Worm (Caenorhabditis elegans) whole organism, L2 larva: Measurements from ENCODE around the gene Y62F5A.9.
A peak's percentile ranks its signal among the peaks of the same experiment; 100 is the strongest.

ENCODE experiments used
- C34F6.9 ChIP-seq: fragments of 150-350 bp; optimal IDR thresholded peaks from 2 replicates; lab custom pipeline; 2014; ENCODE audit warnings: missing biosample characterization, missing genetic modification characterization
- R02D3.7 ChIP-seq: fragments of 150-350 bp; optimal IDR thresholded peaks from 2 replicates; lab custom pipeline; 2014; ENCODE audit warnings: missing biosample characterization, missing genetic modification characterization
- Y55F3AM.14 ChIP-seq: fragments of 200-800 bp; sonication (Bioruptor generic); optimal IDR thresholded peaks from 2 replicates; lab custom pipeline; 2018; ENCODE audit warnings: mild to moderate bottlenecking, missing genetic modification characterization, missing compliant biosample characterization
- ZK546.5 ChIP-seq: sonication (generic microtip); optimal IDR thresholded peaks from 2 replicates; lab custom pipeline; 2017; ENCODE audit warnings: missing biosample characterization, missing genetic modification characterization
- aly-2 ChIP-seq: fragments of 150-350 bp; optimal IDR thresholded peaks from 2 replicates; lab custom pipeline; 2014; ENCODE audit warnings: missing biosample characterization, missing genetic modification characterization
- blmp-1 ChIP-seq: sonication (generic microtip); optimal IDR thresholded peaks from 2 replicates; lab custom pipeline; 2017; ENCODE audit warnings: missing genetic modification characterization, mild to moderate bottlenecking, missing compliant biosample characterization, antibody characterized with exemption, moderate library complexity; ENCODE audit not compliant: insufficient read depth
- ceh-16 ChIP-seq: fragments of 150-350 bp; optimal IDR thresholded peaks from 2 replicates; lab custom pipeline; 2014; ENCODE audit warnings: missing biosample characterization, missing genetic modification characterization
- ceh-82 ChIP-seq: fragments of 150-350 bp; optimal IDR thresholded peaks from 2 replicates; lab custom pipeline; 2014; ENCODE audit warnings: missing biosample characterization, missing genetic modification characterization
- crh-2 ChIP-seq: sonication (generic microtip); optimal IDR thresholded peaks from 2 replicates; lab custom pipeline; 2017; ENCODE audit warnings: missing biosample characterization, missing genetic modification characterization
- dmd-4 ChIP-seq: sonication (generic microtip); optimal IDR thresholded peaks from 2 replicates; lab custom pipeline; 2017; ENCODE audit warnings: missing biosample characterization, missing genetic modification characterization
- egl-27 ChIP-seq: sonication (generic microtip); optimal IDR thresholded peaks from 3 replicates; lab custom pipeline; 2017; ENCODE audit warnings: missing biosample characterization, missing genetic modification reagents, missing genetic modification characterization
- elt-1 ChIP-seq: fragments of 150-350 bp; optimal IDR thresholded peaks from 2 replicates; lab custom pipeline; 2014; ENCODE audit warnings: missing biosample characterization, missing genetic modification characterization
- elt-3 ChIP-seq: sonication (generic microtip); optimal IDR thresholded peaks from 2 replicates; lab custom pipeline; 2017; ENCODE audit warnings: missing biosample characterization, missing genetic modification characterization
- fos-1 ChIP-seq: fragments of 150-350 bp; optimal IDR thresholded peaks from 2 replicates; lab custom pipeline; 2014; ENCODE audit warnings: missing biosample characterization, missing genetic modification characterization
- gmeb-1 ChIP-seq: fragments of 150-350 bp; optimal IDR thresholded peaks from 2 replicates; lab custom pipeline; 2014; ENCODE audit warnings: missing biosample characterization, missing genetic modification characterization
- lin-11 ChIP-seq: fragments of 150-350 bp; sonication (generic microtip); optimal IDR thresholded peaks from 2 replicates; lab custom pipeline; 2014; ENCODE audit warnings: missing biosample characterization, missing genetic modification characterization, inconsistent platforms, mixed read lengths
- lin-39 ChIP-seq: fragments of 150-350 bp; optimal IDR thresholded peaks from 2 replicates; lab custom pipeline; 2014; ENCODE audit warnings: missing biosample characterization, missing genetic modification reagents, missing genetic modification characterization
- mab-5 ChIP-seq: fragments of 150-350 bp; optimal IDR thresholded peaks from 2 replicates; lab custom pipeline; 2014; ENCODE audit warnings: missing biosample characterization, missing genetic modification characterization
- mbf-1 ChIP-seq: sonication (generic microtip); optimal IDR thresholded peaks from 2 replicates; lab custom pipeline; 2017; ENCODE audit warnings: missing biosample characterization, missing genetic modification characterization
- nhr-10 ChIP-seq: sonication (generic microtip); optimal IDR thresholded peaks from 2 replicates; lab custom pipeline; 2017; ENCODE audit warnings: missing biosample characterization, missing genetic modification characterization
- nhr-11 ChIP-seq: fragments of 150-350 bp; optimal IDR thresholded peaks from 2 replicates; lab custom pipeline; 2014; ENCODE audit warnings: missing biosample characterization, missing genetic modification characterization
- nhr-129 ChIP-seq: fragments of 150-350 bp; optimal IDR thresholded peaks from 2 replicates; lab custom pipeline; 2014; ENCODE audit warnings: missing biosample characterization, missing genetic modification characterization
- nhr-21 ChIP-seq: fragments of 150-350 bp; optimal IDR thresholded peaks from 2 replicates; lab custom pipeline; 2014; ENCODE audit warnings: missing biosample characterization, missing genetic modification characterization
- nhr-23 ChIP-seq: fragments of 150-350 bp; optimal IDR thresholded peaks from 2 replicates; lab custom pipeline; 2014; ENCODE audit warnings: missing biosample characterization, missing genetic modification reagents, missing genetic modification characterization
- nhr-237 ChIP-seq: fragments of 150-350 bp; optimal IDR thresholded peaks from 2 replicates; lab custom pipeline; 2014; ENCODE audit warnings: missing biosample characterization, missing genetic modification characterization
- nhr-25 ChIP-seq: fragments of 150-350 bp; sonication (generic microtip); optimal IDR thresholded peaks from 3 replicates; lab custom pipeline; 2014; ENCODE audit warnings: missing biosample characterization, missing genetic modification characterization
- nhr-77 ChIP-seq: fragments of 150-350 bp; optimal IDR thresholded peaks from 2 replicates; lab custom pipeline; 2014; ENCODE audit warnings: missing biosample characterization, missing genetic modification characterization
- peb-1 ChIP-seq: fragments of 150-350 bp; optimal IDR thresholded peaks from 2 replicates; lab custom pipeline; 2014; ENCODE audit warnings: missing biosample characterization, missing genetic modification characterization
- sem-4 ChIP-seq: fragments of 150-350 bp; optimal IDR thresholded peaks from 2 replicates; lab custom pipeline; 2014; ENCODE audit warnings: missing biosample characterization, missing genetic modification reagents, missing genetic modification characterization
- skn-1 ChIP-seq: sonication (generic microtip); optimal IDR thresholded peaks from 2 replicates; lab custom pipeline; 2017; ENCODE audit warnings: missing biosample characterization, missing genetic modification characterization
- unc-55 ChIP-seq: fragments of 150-350 bp; sonication (generic microtip); optimal IDR thresholded peaks from 3 replicates; lab custom pipeline; 2014; ENCODE audit warnings: missing biosample characterization, missing genetic modification reagents, missing genetic modification characterization
- unc-62 ChIP-seq: fragments of 150-350 bp; optimal IDR thresholded peaks from 2 replicates; lab custom pipeline; 2014; ENCODE audit warnings: missing biosample characterization, missing genetic modification reagents, missing genetic modification characterization
- ztf-1 ChIP-seq: fragments of 200-800 bp; sonication (Bioruptor generic); conservative IDR thresholded peaks from 2 replicates; pipeline ENCODE4 v1.3.6; 2022; ENCODE audit warnings: missing genetic modification characterization, missing compliant biosample characterization
- ztf-11 ChIP-seq: sonication (generic microtip); optimal IDR thresholded peaks from 2 replicates; lab custom pipeline; 2017; ENCODE audit warnings: missing biosample characterization, missing genetic modification characterization

The Y62F5A.9 gene

DNA sequence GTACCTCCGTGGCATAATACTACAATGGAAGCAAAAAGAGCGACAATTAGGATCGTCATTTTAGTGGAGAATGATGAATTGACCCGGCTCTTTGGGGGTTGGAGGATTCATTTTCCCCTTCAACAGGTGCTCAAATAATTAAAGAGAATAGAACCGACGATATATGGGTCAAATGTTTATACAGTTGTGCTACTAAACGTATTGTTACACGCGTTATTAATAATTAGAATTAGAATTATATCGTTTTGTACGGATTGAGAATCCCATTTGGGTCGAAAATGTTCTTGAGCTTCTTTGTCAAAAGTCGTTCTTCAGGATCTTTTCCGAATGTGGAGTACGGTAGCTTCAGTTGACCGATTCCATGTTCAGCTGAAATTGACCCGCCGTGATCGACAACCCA, at the start of gene Y62F5A.9:
Gene Y62F5A.9, minus strand, starts transcription at position 101 of the 400 bp plus-strand sequence.
- TF ChIP-seq nhr-129 (tag; lab: Kevin White, UChicago): no peak
- TF ChIP-seq nhr-21 (tag; lab: Kevin White, UChicago): no peak
- no peak for TF ChIP-seq nhr-23
- no peak for TF ChIP-seq ztf-11 (tag; lab: Kevin White, UChicago)
- TF ChIP-seq nhr-25 (tag; lab: Kevin White, UChicago): no peak
- no peak for TF ChIP-seq C34F6.9 (tag; lab: Kevin White, UChicago)
- no peak for TF ChIP-seq R02D3.7 (tag; lab: Kevin White, UChicago)

DNA sequence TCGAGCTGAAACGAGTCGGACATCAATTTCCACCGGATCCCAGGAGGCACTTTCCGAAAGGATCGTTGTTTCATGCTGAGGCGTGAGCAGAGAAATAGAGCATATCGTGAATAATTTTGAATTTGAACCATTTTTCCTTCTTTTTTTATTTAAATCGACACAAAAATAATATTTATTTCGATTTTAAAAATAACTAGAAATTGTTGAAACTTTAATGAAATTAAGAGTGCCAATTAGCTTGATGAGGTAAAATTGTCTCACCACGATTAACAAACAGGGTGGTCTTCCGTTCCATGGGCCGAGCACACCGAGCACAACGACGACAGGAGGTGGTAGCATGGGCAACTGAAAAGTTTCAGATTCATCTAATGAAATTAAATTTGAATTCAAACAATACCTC, 49.7 kb upstream of the Y62F5A.9 start:
- no peak for TF ChIP-seq ZK546.5
- TF ChIP-seq C34F6.9 (tag; lab: Kevin White, UChicago): no peak
- no peak for TF ChIP-seq R02D3.7 (tag; lab: Kevin White, UChicago)
- TF ChIP-seq nhr-10: no peak
- TF ChIP-seq dmd-4 (tag; lab: Kevin White, UChicago): no peak
- TF ChIP-seq sem-4 (tag; lab: Kevin White, UChicago): no peak
- no peak for TF ChIP-seq skn-1 (tag; lab: Kevin White, UChicago)
- TF ChIP-seq aly-2: no peak
- no peak for TF ChIP-seq crh-2 (tag; lab: Kevin White, UChicago)
- TF ChIP-seq nhr-129 (tag; lab: Kevin White, UChicago): no peak
- TF ChIP-seq nhr-77 (tag; lab: Kevin White, UChicago): no peak
- TF ChIP-seq ceh-16 (tag; lab: Kevin White, UChicago): no peak
- TF ChIP-seq egl-27 (tag; lab: Kevin White, UChicago): no peak

ce11 chrII:11582698-11583097, 44.1 kb upstream of the Y62F5A.9 start, which contains the start of gene ints-7:
Gene ints-7, plus strand, starts transcription at chrII:11582849.
- TF ChIP-seq nhr-129 (tag; lab: Kevin White, UChicago) (no peak), nhr-237 (tag; lab: Kevin White, UChicago) (no peak), skn-1 (tag; lab: Kevin White, UChicago) (no peak), mab-5 (tag; lab: Kevin White, UChicago) (no peak), lin-39 (tag; lab: Kevin White, UChicago) (no peak), peb-1 (tag; lab: Kevin White, UChicago) (no peak), egl-27 (tag; lab: Kevin White, UChicago) (no peak), lin-11 (tag; lab: Kevin White, UChicago) (no peak), elt-3 (tag; lab: Kevin White, UChicago) (no peak), elt-1 (tag; lab: Kevin White, UChicago) (no peak), ztf-1 (GFP tag; lab: Robert Waterston, UW) (no peak), gmeb-1 (tag; lab: Kevin White, UChicago) (no peak), nhr-25 (tag; lab: Kevin White, UChicago) (no peak), ceh-82 (tag; lab: Kevin White, UChicago) (no peak), unc-62 (GFP tag; lab: Kevin White, UChicago) (no peak), sem-4 (tag; lab: Kevin White, UChicago) (no peak)

DNA sequence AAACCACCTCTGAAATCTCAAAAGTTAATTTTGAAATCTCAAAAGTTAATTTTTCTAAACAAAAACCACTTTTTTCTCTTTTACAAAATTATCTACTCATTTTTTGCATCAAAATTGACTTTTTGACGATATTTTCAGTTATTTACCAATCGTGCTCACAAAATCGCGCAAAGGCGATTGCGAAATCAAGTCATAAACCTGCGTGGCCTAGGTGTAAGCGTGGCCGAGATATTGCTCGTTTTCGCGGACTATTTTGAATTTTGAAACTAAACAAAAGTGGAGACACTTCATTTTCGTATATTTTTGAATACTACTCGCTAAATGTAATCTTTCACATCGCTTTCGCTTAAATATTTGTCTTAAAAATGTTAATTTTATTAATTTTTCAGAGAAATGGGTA, 39.7 kb upstream of the Y62F5A.9 start, which contains the start of gene smc-6:
Gene smc-6, plus strand, starts transcription at position 390 of the 400 bp plus-strand sequence.
- TF ChIP-seq elt-3 (tag; lab: Kevin White, UChicago) (no peak), skn-1 (tag; lab: Kevin White, UChicago) (no peak), fos-1 (tag; lab: Kevin White, UChicago) (peak; percentile 45), gmeb-1 (tag; lab: Kevin White, UChicago) (peak; percentile 7), C34F6.9 (tag; lab: Kevin White, UChicago) (peak; percentile 57), nhr-129 (tag; lab: Kevin White, UChicago) (peak; percentile 68), unc-55 (GFP tag; lab: Kevin White, UChicago) (peak; percentile 85)

- TF ChIP-seq Y55F3AM.14 (GFP tag; lab: Kevin White, UChicago) (no peak), fos-1 (tag; lab: Kevin White, UChicago) (no peak), blmp-1 (tag; lab: Kevin White, UChicago) (no peak), ztf-1 (GFP tag; lab: Robert Waterston, UW) (no peak), nhr-21 (tag; lab: Kevin White, UChicago) (no peak), egl-27 (tag; lab: Kevin White, UChicago) (no peak), skn-1 (tag; lab: Kevin White, UChicago) (no peak), mbf-1 (tag; lab: Kevin White, UChicago) (no peak), nhr-25 (tag; lab: Kevin White, UChicago) (no peak), nhr-23 (no peak), nhr-11 (tag; lab: Kevin White, UChicago) (no peak), C34F6.9 (tag; lab: Kevin White, UChicago) (no peak), lin-39 (tag; lab: Kevin White, UChicago) (no peak), elt-1 (tag; lab: Kevin White, UChicago) (no peak)
- TF ChIP-seq, all 48 proteins: peak for 0
Measured at ce11 chrII:11577861-11578260, 39.2 kb upstream of the Y62F5A.9 start.
